Worm (Caenorhabditis elegans) whole organism, young adult: ENCODE data around the gene B0524.5.

Experiments used
- C17E4.6 ChIP-seq: fragments of 200-800 bp; sonication (Bioruptor generic); IDR thresholded peaks from 2 replicates; pipeline ENCODE4 v1.3.6; 2022; ENCODE audit warnings: missing genetic modification reagents, missing genetic modification characterization, missing compliant biosample characterization
- F10E7.11 ChIP-seq: sonication (generic microtip); optimal IDR thresholded peaks from 2 replicates; lab custom pipeline; 2017; ENCODE audit warnings: mild to moderate bottlenecking, missing genetic modification characterization, moderate library complexity, missing compliant biosample characterization
- F39B2.1 ChIP-seq: fragments of 200-800 bp; sonication (Bioruptor generic); IDR thresholded peaks from 2 replicates; pipeline ENCODE4 v1.3.6; 2022; ENCODE audit warnings: missing genetic modification reagents, missing genetic modification characterization, missing compliant biosample characterization
- F52B5.7 ChIP-seq: sonication (generic microtip); optimal IDR thresholded peaks from 2 replicates; lab custom pipeline; 2016; ENCODE audit warnings: mild to moderate bottlenecking, missing genetic modification characterization, missing compliant biosample characterization
- F57A8.1 ChIP-seq: fragments of 200-800 bp; sonication (Bioruptor generic); optimal IDR thresholded peaks from 2 replicates; lab custom pipeline; 2018; ENCODE audit warnings: mild to moderate bottlenecking, missing genetic modification characterization, moderate library complexity, missing compliant biosample characterization
- K12H6.12 ChIP-seq: fragments of 200-800 bp; sonication (Bioruptor generic); optimal IDR thresholded peaks from 2 replicates; lab custom pipeline; 2018; ENCODE audit warnings: mild to moderate bottlenecking, missing genetic modification characterization, missing compliant biosample characterization
- Y53G8AR.9 ChIP-seq: fragments of 200-800 bp; sonication (Bioruptor generic); conservative IDR thresholded peaks from 2 replicates; pipeline ENCODE4 v1.3.6; 2022; ENCODE audit warnings: missing genetic modification reagents, missing genetic modification characterization, missing compliant biosample characterization
- Y67H2A.10 ChIP-seq: fragments of 200-800 bp; sonication (Bioruptor generic); conservative IDR thresholded peaks from 2 replicates; pipeline ENCODE4 v1.3.6; 2022; ENCODE audit warnings: missing genetic modification reagents, missing genetic modification characterization, missing compliant biosample characterization
- Y79H2A.3 ChIP-seq: fragments of 200-800 bp; sonication (Bioruptor generic); conservative IDR thresholded peaks from 2 replicates; pipeline ENCODE4 v1.3.6; 2022; ENCODE audit warnings: missing genetic modification reagents, missing genetic modification characterization, missing compliant biosample characterization
- akir-1 ChIP-seq: fragments of 200-800 bp; sonication (Bioruptor generic); optimal IDR thresholded peaks from 2 replicates; lab custom pipeline; 2018; ENCODE audit warnings: mild to moderate bottlenecking, missing genetic modification characterization, moderate library complexity, missing compliant biosample characterization
- aptf-2 ChIP-seq: fragments of 200-800 bp; sonication (Bioruptor generic); conservative IDR thresholded peaks from 2 replicates; pipeline ENCODE4 v1.3.6; 2022; ENCODE audit warnings: missing genetic modification reagents, missing genetic modification characterization, missing compliant biosample characterization
- atf-7 ChIP-seq: sonication (generic microtip); optimal IDR thresholded peaks from 2 replicates; lab custom pipeline; 2017; ENCODE audit warnings: mild to moderate bottlenecking, missing genetic modification characterization, missing compliant biosample characterization
- ccch-3 ChIP-seq: fragments of 200-800 bp; sonication (Bioruptor generic); optimal IDR thresholded peaks from 2 replicates; lab custom pipeline; 2018; ENCODE audit warnings: mild to moderate bottlenecking, missing genetic modification characterization, missing compliant biosample characterization
- cebp-1 ChIP-seq, 2 experiments: fragments of 200-800 bp in 1 of 2; sonication (Bioruptor generic) in 1 of 2; sonication (generic microtip) in 1 of 2; IDR thresholded peaks in 1 of 2; optimal IDR thresholded peaks in 1 of 2; 2 replicates each; pipeline versions ENCODE4 v1.3.6 to Lab custom; 2017 to 2022; ENCODE audit warnings: missing compliant biosample characterization in 2 of 2, missing genetic modification characterization in 2 of 2, mild to moderate bottlenecking in 1 of 2, missing genetic modification reagents in 1 of 2, moderate library complexity in 1 of 2
- ceh-27 ChIP-seq: fragments of 200-800 bp; sonication (Bioruptor generic); optimal IDR thresholded peaks from 2 replicates; lab custom pipeline; 2018; ENCODE audit warnings: mild to moderate bottlenecking, missing genetic modification characterization, moderate library complexity, missing compliant biosample characterization
- ceh-58 ChIP-seq: fragments of 200-800 bp; sonication (Bioruptor generic); IDR thresholded peaks from 2 replicates; pipeline ENCODE4 v1.3.6; 2022; ENCODE audit warnings: missing genetic modification characterization, missing compliant biosample characterization
- ceh-79 ChIP-seq: sonication (generic microtip); optimal IDR thresholded peaks from 2 replicates; lab custom pipeline; 2017; ENCODE audit warnings: mild to moderate bottlenecking, missing genetic modification characterization, missing compliant biosample characterization
- ceh-91 ChIP-seq: fragments of 200-800 bp; sonication (Bioruptor generic); IDR thresholded peaks from 2 replicates; pipeline ENCODE4 v1.3.6; 2022; ENCODE audit warnings: missing genetic modification reagents, missing genetic modification characterization, missing compliant biosample characterization
- dox-1 ChIP-seq: fragments of 200-800 bp; sonication (Bioruptor generic); IDR thresholded peaks from 2 replicates; pipeline ENCODE4 v1.3.6; 2022; ENCODE audit warnings: missing genetic modification reagents, missing genetic modification characterization, missing compliant biosample characterization
- efl-1 ChIP-seq: fragments of 150-350 bp; optimal IDR thresholded peaks from 2 replicates; lab custom pipeline; 2014; ENCODE audit warnings: missing biosample characterization, missing genetic modification reagents, missing genetic modification characterization
- ets-4 ChIP-seq: fragments of 200-800 bp; sonication (Bioruptor generic); optimal IDR thresholded peaks from 2 replicates; lab custom pipeline; 2018; ENCODE audit warnings: mild to moderate bottlenecking, missing genetic modification characterization, missing compliant biosample characterization
- gei-17 ChIP-seq: fragments of 200-800 bp; sonication (Bioruptor generic); optimal IDR thresholded peaks from 2 replicates; lab custom pipeline; 2018; ENCODE audit warnings: mild to moderate bottlenecking, missing genetic modification characterization, missing compliant biosample characterization
- him-1 ChIP-seq: sonication (generic microtip); optimal IDR thresholded peaks from 2 replicates; lab custom pipeline; 2016; ENCODE audit warnings: missing genotype, missing genetic modification reagents, missing genetic modification characterization, missing compliant biosample characterization
- hlh-12 ChIP-seq: sonication (generic microtip); optimal IDR thresholded peaks from 2 replicates; lab custom pipeline; 2016; ENCODE audit warnings: missing genetic modification characterization, missing compliant biosample characterization
- hmg-20 ChIP-seq: fragments of 200-800 bp; sonication (Bioruptor generic); IDR thresholded peaks from 2 replicates; pipeline ENCODE4 v1.3.6; 2022; ENCODE audit warnings: missing genetic modification reagents, missing genetic modification characterization, missing compliant biosample characterization
- hrde-1 ChIP-seq: sonication (generic microtip); optimal IDR thresholded peaks from 2 replicates; lab custom pipeline; 2016; ENCODE audit warnings: missing genetic modification characterization, mild to moderate bottlenecking, missing compliant biosample characterization, moderate library complexity, missing genotype, missing genetic modification reagents, borderline replicate concordance
- let-607 ChIP-seq, 2 experiments: fragments of 200-800 bp in 1 of 2; sonication (Bioruptor generic) in 1 of 2; sonication (generic microtip) in 1 of 2; optimal IDR thresholded peaks; 2 replicates each; lab custom pipeline; 2016 to 2018; ENCODE audit warnings: mild to moderate bottlenecking in 2 of 2, missing compliant biosample characterization in 2 of 2, missing genetic modification characterization in 2 of 2, moderate library complexity in 2 of 2, missing genotype in 1 of 2
- lin-35 ChIP-seq, 3 experiments: fragments of 150-350 bp in 2 of 3; sonication (generic microtip) in 1 of 3; optimal IDR thresholded peaks; 2 replicates each; lab custom pipeline; 2014 to 2018; ENCODE audit warnings: missing biosample characterization in 3 of 3, missing genetic modification characterization in 3 of 3, missing genetic modification reagents in 3 of 3
- lin-40 ChIP-seq: sonication (generic microtip); optimal IDR thresholded peaks from 2 replicates; lab custom pipeline; 2016; ENCODE audit warnings: missing genetic modification characterization, mild to moderate bottlenecking, missing compliant biosample characterization, missing genotype, missing genetic modification reagents
- lsl-1 ChIP-seq: fragments of 200-800 bp; sonication (Bioruptor generic); optimal IDR thresholded peaks from 2 replicates; lab custom pipeline; 2018; ENCODE audit warnings: mild to moderate bottlenecking, missing genetic modification characterization, moderate library complexity, missing compliant biosample characterization
- madf-10 ChIP-seq: sonication (generic microtip); optimal IDR thresholded peaks from 2 replicates; lab custom pipeline; 2016; ENCODE audit warnings: mild to moderate bottlenecking, missing genetic modification characterization, missing compliant biosample characterization
- madf-6 ChIP-seq: fragments of 200-800 bp; sonication (Bioruptor generic); IDR thresholded peaks from 2 replicates; pipeline ENCODE4 v1.3.6; 2022; ENCODE audit warnings: missing genetic modification reagents, missing genetic modification characterization, missing compliant biosample characterization
- mcd-1 ChIP-seq: fragments of 200-800 bp; sonication (Bioruptor generic); IDR thresholded peaks from 2 replicates; pipeline ENCODE4 v1.3.6; 2022; ENCODE audit warnings: missing genetic modification reagents, missing genetic modification characterization, missing compliant biosample characterization
- mxl-1 ChIP-seq: sonication (generic microtip); optimal IDR thresholded peaks from 2 replicates; lab custom pipeline; 2016; ENCODE audit warnings: missing genetic modification characterization, missing compliant biosample characterization
- nfya-1 ChIP-seq: sonication (generic microtip); optimal IDR thresholded peaks from 2 replicates; lab custom pipeline; 2017; ENCODE audit warnings: antibody characterized with exemption, missing compliant biosample characterization, missing genetic modification characterization, borderline replicate concordance; ENCODE audit not compliant: insufficient read depth
- nhr-179 ChIP-seq: sonication (generic microtip); optimal IDR thresholded peaks from 2 replicates; lab custom pipeline; 2016; ENCODE audit warnings: mild to moderate bottlenecking, missing genetic modification characterization, missing compliant biosample characterization
- pbrm-1 ChIP-seq: fragments of 200-800 bp; sonication (Bioruptor generic); IDR thresholded peaks from 2 replicates; pipeline ENCODE4 v1.3.6; 2022; ENCODE audit warnings: missing genetic modification reagents, missing genetic modification characterization, missing compliant biosample characterization
- repo-1 ChIP-seq: sonication (generic microtip); optimal IDR thresholded peaks from 2 replicates; lab custom pipeline; 2017; ENCODE audit warnings: mild to moderate bottlenecking, missing genetic modification characterization, missing compliant biosample characterization
- sea-2 ChIP-seq: fragments of 200-800 bp; sonication (Bioruptor generic); IDR thresholded peaks from 2 replicates; pipeline ENCODE4 v1.3.6; 2022; ENCODE audit warnings: missing genetic modification characterization, missing compliant biosample characterization
- tbp1 ChIP-seq: fragments of 200-800 bp; sonication (Bioruptor generic); optimal IDR thresholded peaks from 2 replicates; lab custom pipeline; 2018; ENCODE audit warnings: mild to moderate bottlenecking, missing genetic modification characterization, missing compliant biosample characterization
- tlf-1 ChIP-seq: fragments of 200-800 bp; sonication (Bioruptor generic); optimal IDR thresholded peaks from 2 replicates; lab custom pipeline; 2018; ENCODE audit warnings: mild to moderate bottlenecking, missing genetic modification characterization, missing compliant biosample characterization
- ztf-18 ChIP-seq: sonication (generic microtip); optimal IDR thresholded peaks from 2 replicates; lab custom pipeline; 2016; ENCODE audit warnings: missing genotype, mild to moderate bottlenecking, missing genetic modification characterization, missing compliant biosample characterization
- ztf-22 ChIP-seq: fragments of 200-800 bp; sonication (Bioruptor generic); optimal IDR thresholded peaks from 2 replicates; lab custom pipeline; 2018; ENCODE audit warnings: mild to moderate bottlenecking, missing genetic modification characterization, moderate library complexity, missing compliant biosample characterization
- ztf-26 ChIP-seq: sonication (generic microtip); optimal IDR thresholded peaks from 2 replicates; lab custom pipeline; 2017; ENCODE audit warnings: missing genetic modification characterization, missing compliant biosample characterization
- ztf-28 ChIP-seq: fragments of 200-800 bp; sonication (Bioruptor generic); IDR thresholded peaks from 2 replicates; pipeline ENCODE4 v1.3.6; 2022; ENCODE audit warnings: missing genetic modification reagents, missing genetic modification characterization, missing compliant biosample characterization
- ztf-3 ChIP-seq: fragments of 200-800 bp; sonication (Bioruptor generic); optimal IDR thresholded peaks from 2 replicates; lab custom pipeline; 2018; ENCODE audit warnings: mild to moderate bottlenecking, missing genetic modification characterization, missing compliant biosample characterization
- ztf-6 ChIP-seq: fragments of 200-800 bp; sonication (Bioruptor generic); IDR thresholded peaks from 2 replicates; pipeline ENCODE4 v1.3.6; 2022; ENCODE audit warnings: missing genetic modification reagents, missing genetic modification characterization, missing compliant biosample characterization

Gene B0524.5

ce11 chrIII:1921136-1921680, 27.5 kb upstream of the B0524.5 start (continued):
- TF ChIP-seq ets-4 (GFP tag; lab: Kevin White, UChicago) (peak; percentile 92), aptf-2 (no peak), hmg-20 (GFP tag; lab: Robert Waterston, UW) (peak; percentile 38; the same call in 1 of the 2 replicates), Y53G8AR.9 (GFP tag; lab: Robert Waterston, UW) (peak; percentile 47; the same call in 1 of the 2 replicates), hlh-12 (no peak), pbrm-1 (peak; percentile 76), F57A8.1 (GFP tag; lab: Kevin White, UChicago) (peak; percentile 61), F10E7.11 (tag; lab: Kevin White, UChicago) (no peak), nfya-1 (tag; lab: Kevin White, UChicago) (no peak), K12H6.12 (tag; lab: Kevin White, UChicago) (peak; percentile 99), dox-1 (GFP tag; lab: Robert Waterston, UW) (peak; percentile 94), mxl-1 (no peak), atf-7 (tag; lab: Kevin White, UChicago) (peak; percentile 98), him-1 (no peak), akir-1 (GFP tag; lab: Kevin White, UChicago) (no peak), lin-40 (tag; lab: Kevin White, UChicago) (peak; percentile 98), ceh-27 (GFP tag; lab: Kevin White, UChicago) (peak; percentile 93), ztf-6 (GFP tag; lab: Robert Waterston, UW) (peak; percentile 69; the same call in 1 of the 2 replicates), lin-35 (GFP tag; optimal IDR thresholded peaks at IDR 0.05; lab: Kevin White, UChicago) (peak in 2 of 3 experiments; percentile 1 to 42), let-607 (tag; optimal IDR thresholded peaks at IDR 0.05; lab: Kevin White, UChicago) (peak; percentile 68 to 76), nhr-179 (tag; lab: Kevin White, UChicago) (no peak), F39B2.1 (GFP tag; lab: Robert Waterston, UW) (0 out of 2 replicates have a peak, but pooled peaks have one; percentile 8), ztf-28 (GFP tag; lab: Robert Waterston, UW) (no peak), ceh-79 (tag; lab: Kevin White, UChicago) (peak; percentile 14), ccch-3 (GFP tag; lab: Kevin White, UChicago) (no peak), gei-17 (GFP tag; lab: Kevin White, UChicago) (peak; percentile 79), sea-2 (0 out of 2 replicates have a peak, but pooled peaks have one; percentile 42), ztf-22 (peak; percentile 100), tlf-1 (GFP tag; lab: Kevin White, UChicago) (peak; percentile 91), madf-6 (GFP tag; lab: Robert Waterston, UW) (no peak), ztf-3 (GFP tag; lab: Kevin White, UChicago) (peak; percentile 93), F52B5.7 (tag; lab: Kevin White, UChicago) (peak; percentile 64), hrde-1 (tag; lab: Kevin White, UChicago) (no peak), mcd-1 (GFP tag; lab: Robert Waterston, UW) (peak; percentile 84), repo-1 (tag; lab: Kevin White, UChicago) (peak; percentile 81), Y79H2A.3 (GFP tag; lab: Robert Waterston, UW) (no peak; the same call in 1 of the 2 replicates), ceh-58 (GFP tag; lab: Robert Waterston, UW) (no peak), cebp-1 (GFP tag; IDR thresholded peaks at IDR 0.05; lab: Robert Waterston, UW) (no peak; the same call in 1 of the 2 replicates), cebp-1 (tag; optimal IDR thresholded peaks at IDR 0.05; lab: Kevin White, UChicago) (peak; percentile 93), efl-1 (GFP tag; lab: Kevin White, UChicago) (no peak), C17E4.6 (GFP tag; lab: Robert Waterston, UW) (no peak), ztf-26 (tag; lab: Kevin White, UChicago) (peak; percentile 94), Y67H2A.10 (GFP tag; lab: Robert Waterston, UW) (no peak), lsl-1 (GFP tag; lab: Kevin White, UChicago) (no peak), ztf-18 (tag; lab: Kevin White, UChicago) (peak; percentile 65), madf-10 (tag; lab: Kevin White, UChicago) (peak; percentile 93), ceh-91 (GFP tag; lab: Robert Waterston, UW) (no peak), tbp1 (GFP tag; lab: Kevin White, UChicago) (peak; percentile 68)
